Fruit fly (Drosophila melanogaster): ENCODE data around the gene CG12991.
A peak's percentile ranks its signal among the peaks of the same experiment; 100 is the strongest.

The CG12991 gene

DNA sequence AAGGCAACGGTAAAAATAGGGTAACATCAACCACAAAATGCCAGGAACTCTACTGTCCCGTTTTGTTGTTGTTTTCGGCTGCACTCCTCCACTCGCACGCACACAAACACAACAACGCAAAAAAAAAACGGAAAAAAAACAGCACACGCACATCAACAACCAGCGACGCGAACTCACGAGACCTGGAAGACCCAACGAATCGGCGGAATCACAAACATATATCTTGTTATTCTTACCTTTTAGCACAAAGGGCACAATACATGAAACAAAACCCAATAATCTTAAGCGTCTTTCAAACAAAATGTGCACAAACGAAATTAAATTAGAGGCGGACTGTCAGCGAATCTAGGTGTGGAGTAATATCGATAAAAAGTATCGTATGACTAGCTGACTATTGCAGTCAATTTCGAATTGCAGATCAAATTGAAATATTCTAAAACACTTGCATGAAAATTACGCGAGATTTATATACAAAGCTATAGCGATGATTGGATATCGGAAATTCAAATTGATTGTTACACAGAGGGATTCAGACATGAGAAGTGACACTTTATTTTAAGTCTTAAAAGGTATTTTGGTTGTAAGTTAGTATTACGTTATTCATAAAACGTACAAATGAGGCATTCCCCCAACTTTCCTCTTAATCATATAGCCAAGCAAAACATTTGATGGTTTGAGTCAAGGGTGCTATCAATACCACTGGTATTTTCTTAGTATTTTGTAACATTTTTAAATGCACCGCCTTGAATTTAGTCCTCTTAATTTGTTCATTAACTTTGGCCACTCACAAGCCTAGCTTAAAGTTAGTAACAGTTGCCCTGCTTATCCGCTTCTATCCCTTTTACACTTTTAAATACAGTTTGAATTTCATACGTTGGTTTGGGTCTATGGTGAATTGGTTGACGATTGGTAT is 536 bp upstream of the CG12991 start, which contains the start of gene Ankle2 (continued):
- TF ChIP-seq stwl (tag; optimal IDR thresholded peaks at IDR 0.05) (peak; percentile 0), cg (GFP tag; optimal IDR thresholded peaks at IDR 0.05) (peak; percentile 62), cato (GFP tag; optimal IDR thresholded peaks at IDR 0.05; ENCODE audit: borderline replicate concordance) (no peak), Ssrp (tag; optimal IDR thresholded peaks at IDR 0.05) (no peak), CG12236 (GFP tag; optimal IDR thresholded peaks at IDR 0.05) (no peak), tll (GFP tag; optimal IDR thresholded peaks at IDR 0.05) (no peak), CG2120 (GFP tag; optimal IDR thresholded peaks at IDR 0.05) (no peak), CG2116 (GFP tag; optimal IDR thresholded peaks at IDR 0.05) (peak; percentile 23), dan (GFP tag; IDR thresholded peaks at IDR 0.05) (no peak), CkIIα-i1 (GFP tag; IDR thresholded peaks at IDR 0.05) (no peak), BtbVII (GFP tag; optimal IDR thresholded peaks at IDR 0.05) (no peak), Opbp (GFP tag; IDR thresholded peaks at IDR 0.05; ENCODE audit: partially characterized antibody) (peak; percentile 71), CG6854 (GFP tag; optimal IDR thresholded peaks at IDR 0.05) (no peak), bsh (GFP tag; optimal IDR thresholded peaks at IDR 0.05) (no peak), sqz (GFP tag; optimal IDR thresholded peaks at IDR 0.05) (peak; percentile 93), Atf-2 (GFP tag; optimal IDR thresholded peaks at IDR 0.05) (no peak), Fer3 (tag; optimal IDR thresholded peaks at IDR 0.05) (no peak), fd102C (GFP tag; optimal IDR thresholded peaks at IDR 0.05) (no peak), bbx (GFP tag; IDR thresholded peaks at IDR 0.05; ENCODE audit: partially characterized antibody) (peak; percentile 68), HLH4C (GFP tag; IDR thresholded peaks at IDR 0.05; ENCODE audit: partially characterized antibody) (peak; percentile 54; the same call in 1 of the 3 replicates), ttk (GFP tag; IDR thresholded peaks at IDR 0.05) (no peak), Sox102F (GFP tag; optimal IDR thresholded peaks at IDR 0.05) (no peak), Vsx1 (GFP tag; optimal IDR thresholded peaks at IDR 0.05) (no peak), sna (GFP tag; IDR thresholded peaks at IDR 0.05; ENCODE audit: partially characterized antibody) (0 out of 2 replicates have a peak, but pooled peaks have one; percentile 24), slbo (GFP tag; IDR thresholded peaks at IDR 0.05) (no peak), HHEX (GFP tag; optimal IDR thresholded peaks at IDR 0.05) (no peak), sd (tag; optimal IDR thresholded peaks at IDR 0.05) (no peak), CG7745 (tag; optimal IDR thresholded peaks at IDR 0.05) (no peak), CG2199 (GFP tag; IDR thresholded peaks at IDR 0.05) (no peak), toy (GFP tag; IDR thresholded peaks at IDR 0.05) (no peak), CG42726 (GFP tag; IDR thresholded peaks at IDR 0.05; ENCODE audit: partially characterized antibody) (peak; percentile 43; the same call in 1 of the 2 replicates), odd (GFP tag; optimal IDR thresholded peaks at IDR 0.05) (no peak), CG11247 (GFP tag; IDR thresholded peaks at IDR 0.05) (no peak), prd (optimal IDR thresholded peaks at IDR 0.05) (no peak), prd (GFP tag; IDR thresholded peaks at IDR 0.05) (no peak), CG8478 (optimal IDR thresholded peaks at IDR 0.05) (no peak), CG13296 (GFP tag; optimal IDR thresholded peaks at IDR 0.05) (no peak), CG15011 (GFP tag; optimal IDR thresholded peaks at IDR 0.05) (no peak), CG3726 (GFP tag; IDR thresholded peaks at IDR 0.05) (no peak), CG14710 (tag; optimal IDR thresholded peaks at IDR 0.05) (peak; percentile 52), CG16863 (GFP tag; optimal IDR thresholded peaks at IDR 0.05) (no peak), Ets97D (GFP tag; optimal IDR thresholded peaks at IDR 0.05) (peak; percentile 39), vvl (GFP tag; IDR thresholded peaks at IDR 0.05) (no peak), CG2129 (GFP tag; IDR thresholded peaks at IDR 0.05; ENCODE audit: partially characterized antibody) (peak; percentile 25; the same call in 1 of the 2 replicates), CG9932 (GFP tag; IDR thresholded peaks at IDR 0.05) (peak; percentile 45; the same call in 1 of the 2 replicates), wor (GFP tag; IDR thresholded peaks at IDR 0.05) (no peak), Scr (GFP tag; IDR thresholded peaks at IDR 0.05; ENCODE audit: partially characterized antibody) (peak; percentile 74), sr (GFP tag; IDR thresholded peaks at IDR 0.05) (no peak)

Data from whole organism, embryonic.